Fruit fly (Drosophila melanogaster): Measurements from ENCODE around the gene CG8043.

CG8043 gene

dm6 chr3R:8663668-8664283 is 12.9 kb upstream of the CG8043 start, which contains the start of gene CG8032 (continued):
- TF ChIP-seq crc (GFP tag; optimal IDR thresholded peaks at IDR 0.05) (no peak), Side (GFP tag; optimal IDR thresholded peaks at IDR 0.05) (peak; percentile 25), odd (GFP tag; optimal IDR thresholded peaks at IDR 0.05) (no peak), Dfd (GFP tag; optimal IDR thresholded peaks at IDR 0.05) (no peak), CG6854 (GFP tag; optimal IDR thresholded peaks at IDR 0.05) (no peak), fd64A (GFP tag; optimal IDR thresholded peaks at IDR 0.05) (no peak), insv (GFP tag; optimal IDR thresholded peaks at IDR 0.05) (peak in 1 of 2 experiments; percentile 12), Pdp1 (GFP tag; optimal IDR thresholded peaks at IDR 0.05) (peak; percentile 15 to 47), chinmo (GFP tag; IDR thresholded peaks at IDR 0.05; ENCODE audit: partially characterized antibody) (0 out of 4 replicates have a peak, but pooled peaks have one; percentile 61), HLH3B (GFP tag; IDR thresholded peaks at IDR 0.05) (no peak), CG34376 (GFP tag; optimal IDR thresholded peaks at IDR 0.05) (peak; percentile 30), wor (GFP tag; IDR thresholded peaks at IDR 0.05) (no peak), PHDP (tag; optimal IDR thresholded peaks at IDR 0.05) (peak; percentile 30), ci (GFP tag; IDR thresholded peaks at IDR 0.05) (no peak; the same call in 2 of the 3 replicates), tna (GFP tag; IDR thresholded peaks at IDR 0.05; ENCODE audit: partially characterized antibody) (no peak; the same call in 1 of the 2 replicates), CG10462 (GFP tag; optimal IDR thresholded peaks at IDR 0.05) (peak; percentile 37), rib (GFP tag; IDR thresholded peaks at IDR 0.05) (no peak), CG2875 (GFP tag; optimal IDR thresholded peaks at IDR 0.05) (no peak), dm (GFP tag; optimal IDR thresholded peaks at IDR 0.05) (peak; percentile 60), CG32767 (GFP tag; IDR thresholded peaks at IDR 0.05) (0 out of 2 replicates have a peak, but pooled peaks have one; percentile 14), Nf-YA (GFP tag; IDR thresholded peaks at IDR 0.05) (no peak), CG1603 (tag; optimal IDR thresholded peaks at IDR 0.05) (peak; percentile 62), CG32772 (GFP tag; IDR thresholded peaks at IDR 0.05) (no peak), yki (optimal IDR thresholded peaks at IDR 0.05) (no peak), CkIIα-i1 (GFP tag; IDR thresholded peaks at IDR 0.05) (no peak), hbn (GFP tag; IDR thresholded peaks at IDR 0.05; ENCODE audit: partially characterized antibody) (peak; percentile 59), chn (GFP tag; optimal IDR thresholded peaks at IDR 0.05) (peak; percentile 21), CG42726 (GFP tag; IDR thresholded peaks at IDR 0.05; ENCODE audit: partially characterized antibody) (no peak), Gsc (GFP tag; IDR thresholded peaks at IDR 0.05) (no peak), B-H1 (GFP tag; IDR thresholded peaks at IDR 0.05) (no peak), row (GFP tag; IDR thresholded peaks at IDR 0.05) (peak; percentile 62), Hr3 (GFP tag; optimal IDR thresholded peaks at IDR 0.05) (peak; percentile 5), eve (GFP tag; optimal IDR thresholded peaks at IDR 0.05) (no peak), bcd (GFP tag; optimal IDR thresholded peaks at IDR 0.05) (no peak), CG4404 (GFP tag; IDR thresholded peaks at IDR 0.05) (no peak), Lhr (GFP tag; optimal IDR thresholded peaks at IDR 0.05) (peak; percentile 73), Ssrp (tag; optimal IDR thresholded peaks at IDR 0.05) (no peak), CG2712 (tag; optimal IDR thresholded peaks at IDR 0.05) (peak; percentile 64), Ets97D (GFP tag; optimal IDR thresholded peaks at IDR 0.05) (peak; percentile 82), danr (GFP tag; IDR thresholded peaks at IDR 0.05) (no peak), CG8089 (GFP tag; optimal IDR thresholded peaks at IDR 0.05) (no peak), CG14441 (GFP tag; IDR thresholded peaks at IDR 0.05) (no peak), corto (GFP tag; optimal IDR thresholded peaks at IDR 0.05) (no peak), CG12155 (GFP tag; optimal IDR thresholded peaks at IDR 0.05) (peak; percentile 76), CG3281 (GFP tag; optimal IDR thresholded peaks at IDR 0.05) (no peak), CG15696 (tag; optimal IDR thresholded peaks at IDR 0.05) (peak; percentile 9), CG17829 (tag; optimal IDR thresholded peaks at IDR 0.05) (peak; percentile 52), CG9817 (tag; optimal IDR thresholded peaks at IDR 0.05) (peak; percentile 31), HHEX (GFP tag; optimal IDR thresholded peaks at IDR 0.05) (no peak), ato (GFP tag; IDR thresholded peaks at IDR 0.05; ENCODE audit: partially characterized antibody) (no peak)
